Fruit fly (Drosophila melanogaster) whole organism, embryonic: Measurements from ENCODE around the gene CG15358.
A peak's percentile ranks its signal among the peaks of the same experiment; 100 is the strongest.

ENCODE experiments used
- Antp ChIP-seq: fragments of 200-800 bp; sonication (Bioruptor generic); optimal IDR thresholded peaks from 3 replicates; lab custom pipeline; 2016; ENCODE audit warnings: missing biosample characterization, missing genetic modification characterization
- B-H2 ChIP-seq: fragments of 200-800 bp; sonication (Bioruptor generic); optimal IDR thresholded peaks from 2 replicates; lab custom pipeline; 2018; ENCODE audit warnings: missing biosample characterization, mild to moderate bottlenecking, missing genetic modification characterization
- CG10979 ChIP-seq: fragments of 200-800 bp; sonication (Bioruptor generic); optimal IDR thresholded peaks from 2 replicates; lab custom pipeline; 2018; ENCODE audit warnings: missing biosample characterization, mild to moderate bottlenecking, missing genetic modification characterization, moderate library complexity
- CG11093 ChIP-seq: fragments of 200-800 bp; sonication (Bioruptor generic); IDR thresholded peaks from 3 replicates; pipeline ENCODE4 v1.3.6; 2022; ENCODE audit warnings: missing biosample characterization, missing genetic modification characterization
- CG11696 ChIP-seq: fragments of 200-800 bp; sonication (Bioruptor generic); IDR thresholded peaks from 2 replicates; pipeline ENCODE4 v1.3.6; 2022; ENCODE audit warnings: missing biosample characterization, missing genetic modification characterization
- CG12659 ChIP-seq: fragments of 200-800 bp; sonication (Bioruptor generic); optimal IDR thresholded peaks from 3 replicates; lab custom pipeline; 2017; ENCODE audit warnings: mild to moderate bottlenecking, missing biosample characterization, missing genetic modification reagents, missing genetic modification characterization
- CG13624 ChIP-seq: fragments of 200-800 bp; sonication (Bioruptor generic); optimal IDR thresholded peaks from 2 replicates; lab custom pipeline; 2016; ENCODE audit warnings: missing biosample characterization, missing genetic modification characterization
- CG14441 ChIP-seq: fragments of 200-800 bp; sonication (Bioruptor generic); IDR thresholded peaks from 2 replicates; pipeline ENCODE4 v1.3.6; 2022; ENCODE audit warnings: missing biosample characterization, missing genetic modification characterization
- CG15011 ChIP-seq: fragments of 200-800 bp; sonication (Bioruptor generic); optimal IDR thresholded peaks from 3 replicates; lab custom pipeline; 2018; ENCODE audit warnings: missing biosample characterization, mild to moderate bottlenecking, missing genetic modification characterization
- CG1529 ChIP-seq: fragments of 200-800 bp; sonication (Bioruptor generic); optimal IDR thresholded peaks from 3 replicates; lab custom pipeline; 2018; ENCODE audit warnings: missing biosample characterization, missing genetic modification characterization
- CG1602 ChIP-seq: fragments of 200-800 bp; sonication (Bioruptor generic); optimal IDR thresholded peaks from 3 replicates; lab custom pipeline; 2016; ENCODE audit warnings: missing biosample characterization, missing genetic modification characterization
- CG17912 ChIP-seq: fragments of 200-800 bp; sonication (Bioruptor generic); optimal IDR thresholded peaks from 2 replicates; lab custom pipeline; 2018; ENCODE audit warnings: missing biosample characterization, mild to moderate bottlenecking, missing genetic modification characterization
- CG18599 ChIP-seq: fragments of 200-800 bp; sonication (Bioruptor generic); optimal IDR thresholded peaks from 3 replicates; lab custom pipeline; 2017; ENCODE audit warnings: missing biosample characterization, missing genetic modification characterization, mild to moderate bottlenecking, moderate library complexity, missing genetic modification reagents
- CG18764 ChIP-seq: fragments of 200-800 bp; sonication (Bioruptor generic); optimal IDR thresholded peaks from 3 replicates; lab custom pipeline; 2016; ENCODE audit warnings: missing biosample characterization, missing genetic modification characterization
- CG31388 ChIP-seq: fragments of 200-800 bp; sonication (Bioruptor generic); optimal IDR thresholded peaks from 2 replicates; lab custom pipeline; 2016; ENCODE audit warnings: missing biosample characterization, missing genetic modification characterization
- CG3995 ChIP-seq: fragments of 200-800 bp; sonication (Bioruptor generic); optimal IDR thresholded peaks from 3 replicates; lab custom pipeline; 2016; ENCODE audit warnings: missing biosample characterization, missing genetic modification characterization
- CG4404 ChIP-seq: fragments of 200-800 bp; sonication (Bioruptor generic); IDR thresholded peaks from 2 replicates; pipeline ENCODE4 v1.3.6; 2022; ENCODE audit warnings: missing biosample characterization, missing genetic modification characterization
- CG5180 ChIP-seq: fragments of 200-800 bp; sonication (Bioruptor generic); optimal IDR thresholded peaks from 3 replicates; lab custom pipeline; 2017; ENCODE audit warnings: missing biosample characterization, missing genetic modification characterization, mild to moderate bottlenecking, moderate library complexity, missing genetic modification reagents
- CG6791 ChIP-seq: fragments of 200-800 bp; sonication (Bioruptor generic); IDR thresholded peaks from 3 replicates; pipeline ENCODE4 v1.3.6; 2022; ENCODE audit warnings: missing biosample characterization, missing genetic modification characterization; ENCODE audit not compliant: partially characterized antibody
- CG7271 ChIP-seq: fragments of 200-800 bp; sonication (Bioruptor generic); optimal IDR thresholded peaks from 2 replicates; lab custom pipeline; 2018; ENCODE audit warnings: missing biosample characterization, mild to moderate bottlenecking, missing genetic modification characterization, moderate library complexity
- CG7556 ChIP-seq: fragments of 200-800 bp; sonication (Bioruptor generic); optimal IDR thresholded peaks from 2 replicates; lab custom pipeline; 2017; ENCODE audit warnings: missing biosample characterization, mild to moderate bottlenecking, missing genetic modification characterization
- CG8281 ChIP-seq: fragments of 200-800 bp; sonication (Bioruptor generic); optimal IDR thresholded peaks from 2 replicates; lab custom pipeline; 2018; ENCODE audit warnings: missing biosample characterization, mild to moderate bottlenecking, missing genetic modification characterization, moderate library complexity
- CG8924 ChIP-seq: fragments of 200-800 bp; optimal IDR thresholded peaks from 3 replicates; lab custom pipeline; 2019; ENCODE audit warnings: missing biosample characterization, mild to moderate bottlenecking, missing genetic modification characterization, moderate library complexity
- CG9932 ChIP-seq: fragments of 200-800 bp; sonication (Bioruptor generic); IDR thresholded peaks from 2 replicates; pipeline ENCODE4 v1.3.6; 2022; ENCODE audit warnings: missing biosample characterization, missing genetic modification characterization
- Eip74EF ChIP-seq, 2 experiments: fragments of 200-800 bp in 1 of 2; fragments of >200 bp in 1 of 2; sonication (Bioruptor generic) in 1 of 2; optimal IDR thresholded peaks; 2 replicates each; lab custom pipeline; 2017 to 2019; ENCODE audit warnings: missing biosample characterization in 2 of 2, missing genetic modification characterization in 2 of 2, mild to moderate bottlenecking in 1 of 2, moderate library complexity in 1 of 2
- Hey ChIP-seq: fragments of 200-800 bp; sonication (Bioruptor generic); optimal IDR thresholded peaks from 3 replicates; lab custom pipeline; 2018; ENCODE audit warnings: missing biosample characterization, mild to moderate bottlenecking, missing genetic modification characterization
- Hr78 ChIP-seq, 2 experiments: fragments of 200-800 bp in 1 of 2; fragments of >200 bp in 1 of 2; sonication (Bioruptor generic) in 1 of 2; optimal IDR thresholded peaks; 2 replicates each; lab custom pipeline; 2017 to 2019; ENCODE audit warnings: missing biosample characterization in 2 of 2, missing genetic modification characterization in 2 of 2, mild to moderate bottlenecking in 1 of 2, moderate library complexity in 1 of 2
- Kr ChIP-seq: fragments of 200-800 bp; sonication (Bioruptor generic); optimal IDR thresholded peaks from 2 replicates; lab custom pipeline; 2017; ENCODE audit warnings: missing biosample characterization, mild to moderate bottlenecking, missing genetic modification characterization
- Myb ChIP-seq: fragments of 200-800 bp; sonication (Bioruptor generic); optimal IDR thresholded peaks from 2 replicates; lab custom pipeline; 2016; ENCODE audit warnings: missing biosample characterization, missing genetic modification characterization
- NC2α ChIP-seq: fragments of 200-800 bp; sonication (Bioruptor generic); optimal IDR thresholded peaks from 2 replicates; lab custom pipeline; 2016; ENCODE audit warnings: missing biosample characterization, missing genetic modification characterization
- NFAT ChIP-seq: fragments of 200-800 bp; sonication (Bioruptor generic); IDR thresholded peaks from 2 replicates; pipeline ENCODE4 v1.3.6; 2022; ENCODE audit warnings: missing biosample characterization, missing genetic modification characterization
- Sox100B ChIP-seq: fragments of 200-800 bp; sonication (Bioruptor generic); optimal IDR thresholded peaks from 3 replicates; lab custom pipeline; 2018; ENCODE audit warnings: missing biosample characterization, mild to moderate bottlenecking, missing genetic modification characterization
- TFAM ChIP-seq: fragments of 200-800 bp; sonication (Bioruptor generic); optimal IDR thresholded peaks from 2 replicates; lab custom pipeline; 2017; ENCODE audit warnings: missing biosample characterization, missing genetic modification characterization, inconsistent platforms
- Vsx1 ChIP-seq: fragments of 200-800 bp; sonication (Bioruptor generic); optimal IDR thresholded peaks from 2 replicates; lab custom pipeline; 2017; ENCODE audit warnings: missing biosample characterization, mild to moderate bottlenecking, missing genetic modification characterization, missing genetic modification reagents
- al ChIP-seq: fragments of 200-800 bp; sonication (Bioruptor generic); IDR thresholded peaks from 2 replicates; pipeline ENCODE4 v1.3.6; 2022; ENCODE audit warnings: missing biosample characterization, missing genetic modification characterization
- ap ChIP-seq: fragments of 200-800 bp; sonication (Bioruptor generic); IDR thresholded peaks from 2 replicates; pipeline ENCODE4 v1.3.6; 2022; ENCODE audit warnings: missing biosample characterization, missing genetic modification characterization
- bab2 ChIP-seq: fragments of 200-800 bp; sonication (Bioruptor generic); optimal IDR thresholded peaks from 2 replicates; lab custom pipeline; 2016; ENCODE audit warnings: missing biosample characterization, missing genetic modification characterization
- cad ChIP-seq: fragments of >200 bp; optimal IDR thresholded peaks from 2 replicates; lab custom pipeline; 2017; ENCODE audit warnings: missing biosample characterization, missing genetic modification characterization
- crc ChIP-seq: fragments of 200-800 bp; sonication (Bioruptor generic); optimal IDR thresholded peaks from 2 replicates; lab custom pipeline; 2016; ENCODE audit warnings: missing biosample characterization, missing genetic modification characterization
- da ChIP-seq: fragments of 200-800 bp; sonication (Bioruptor generic); optimal IDR thresholded peaks from 2 replicates; lab custom pipeline; 2016; ENCODE audit warnings: missing biosample characterization, missing genetic modification characterization
- dmrt99B ChIP-seq: fragments of 200-800 bp; sonication (Bioruptor generic); optimal IDR thresholded peaks from 2 replicates; lab custom pipeline; 2018; ENCODE audit warnings: missing biosample characterization, mild to moderate bottlenecking, missing genetic modification characterization, moderate library complexity
- gfzf ChIP-seq: fragments of 200-800 bp; sonication (Bioruptor generic); optimal IDR thresholded peaks from 2 replicates; lab custom pipeline; 2016; ENCODE audit warnings: missing biosample characterization, mild to moderate bottlenecking, missing genetic modification characterization, moderate library complexity
- grn ChIP-seq: fragments of 200-800 bp; sonication (Bioruptor generic); optimal IDR thresholded peaks from 3 replicates; lab custom pipeline; 2017; ENCODE audit warnings: missing biosample characterization, missing genetic modification characterization
- insv ChIP-seq, 2 experiments: fragments of 200-800 bp; sonication (Bioruptor generic); optimal IDR thresholded peaks; 3 replicates each; lab custom pipeline; 2016 to 2018; ENCODE audit warnings: missing biosample characterization in 2 of 2, missing genetic modification characterization in 2 of 2
- nau ChIP-seq: fragments of 200-800 bp; sonication (Bioruptor generic); optimal IDR thresholded peaks from 3 replicates; lab custom pipeline; 2017; ENCODE audit warnings: missing biosample characterization, mild to moderate bottlenecking, missing genetic modification characterization, missing genetic modification reagents
- org-1 ChIP-seq: fragments of 200-800 bp; sonication (Bioruptor generic); optimal IDR thresholded peaks from 2 replicates; lab custom pipeline; 2017; ENCODE audit warnings: missing biosample characterization, missing genetic modification characterization
- pita ChIP-seq: fragments of 200-800 bp; sonication (Bioruptor generic); optimal IDR thresholded peaks from 2 replicates; lab custom pipeline; 2017; ENCODE audit warnings: missing biosample characterization, mild to moderate bottlenecking, missing genetic modification characterization
- sob ChIP-seq: fragments of 200-800 bp; sonication (Bioruptor generic); IDR thresholded peaks from 2 replicates; pipeline ENCODE4 v1.3.6; 2022; ENCODE audit warnings: missing biosample characterization, missing genetic modification characterization
- usp ChIP-seq: fragments of >200 bp; optimal IDR thresholded peaks from 2 replicates; lab custom pipeline; 2017; ENCODE audit warnings: missing biosample characterization, missing genetic modification characterization
- wor ChIP-seq: fragments of 200-800 bp; sonication (Bioruptor generic); IDR thresholded peaks from 2 replicates; pipeline ENCODE4 v1.3.6; 2022; ENCODE audit warnings: missing biosample characterization, missing genetic modification characterization

The CG15358 gene

dm6 chr2L:1884409-1885082 is 1.5 kb upstream of the CG15358 start, which contains the start of gene Wdr62 (continued):
- no peak for TF ChIP-seq NC2α (GFP tag; lab: Kevin White, UChicago)
- TF ChIP-seq CG31388 (GFP tag; lab: Kevin White, UChicago) = peak; percentile 21
- peak in 1 of 2 experiments; percentile 49 for TF ChIP-seq Hr78 (GFP tag; optimal IDR thresholded peaks at IDR 0.05; lab: Kevin White, UChicago)
- peak; percentile 52 for TF ChIP-seq CG9932
- peak; percentile 24 for TF ChIP-seq CG1602
- no peak for TF ChIP-seq CG4404 (GFP tag; lab: Robert Waterston, UW)
- no peak for TF ChIP-seq da (GFP tag; lab: Kevin White, UChicago)
- no peak for TF ChIP-seq CG11093 (GFP tag; lab: Robert Waterston, UW)
- no peak for TF ChIP-seq TFAM
- no peak for TF ChIP-seq dmrt99B
- TF ChIP-seq bab2 (GFP tag; lab: Kevin White, UChicago) = no peak
- TF ChIP-seq CG5180 (GFP tag; lab: Kevin White, UChicago) = peak; percentile 15
- peak; percentile 89 for TF ChIP-seq gfzf (GFP tag; lab: Kevin White, UChicago)
- no peak for TF ChIP-seq wor (GFP tag; lab: Robert Waterston, UW)
- peak; percentile 64 for TF ChIP-seq Hey
- peak; percentile 58 for TF ChIP-seq Antp
- TF ChIP-seq cad = no peak
- peak; percentile 22 for TF ChIP-seq grn
- no peak for TF ChIP-seq Kr
- TF ChIP-seq CG14441 (GFP tag; lab: Robert Waterston, UW) = no peak
- peak; percentile 1 for TF ChIP-seq CG15011
- TF ChIP-seq CG3995 (GFP tag; lab: Kevin White, UChicago) = no peak
- TF ChIP-seq CG10979 (tag; lab: Kevin White, UChicago) = no peak
- TF ChIP-seq insv (GFP tag; optimal IDR thresholded peaks at IDR 0.05; lab: Kevin White, UChicago) = peak in 1 of 2 experiments; percentile 76
- TF ChIP-seq CG18599 (GFP tag; lab: Kevin White, UChicago) = peak; percentile 51
- TF ChIP-seq CG1529 (GFP tag; lab: Kevin White, UChicago) = no peak
- no peak for TF ChIP-seq org-1 (GFP tag; lab: Kevin White, UChicago)
- no peak for TF ChIP-seq Sox100B (GFP tag; lab: Kevin White, UChicago)
- peak; percentile 53; the same call in 1 of the 2 replicates for TF ChIP-seq sob (GFP tag; lab: Robert Waterston, UW)
- peak; percentile 89 for TF ChIP-seq CG12659 (GFP tag; lab: Kevin White, UChicago)
- peak; percentile 90 for TF ChIP-seq Vsx1 (GFP tag; lab: Kevin White, UChicago)
- TF ChIP-seq al (GFP tag; lab: Robert Waterston, UW) = no peak
- peak; percentile 66 for TF ChIP-seq nau (GFP tag; lab: Kevin White, UChicago)
- TF ChIP-seq CG7271 = peak; percentile 15
- TF ChIP-seq B-H2 (GFP tag; lab: Kevin White, UChicago) = peak; percentile 54
- peak; percentile 86 for TF ChIP-seq Myb
- no peak for TF ChIP-seq ap (GFP tag; lab: Robert Waterston, UW)
- no peak for TF ChIP-seq CG8281 (tag; lab: Kevin White, UChicago)
- TF ChIP-seq CG13624 (GFP tag; lab: Kevin White, UChicago) = peak; percentile 62
- TF ChIP-seq CG8924 (tag; lab: Kevin White, UChicago) = peak; percentile 65
- no peak for TF ChIP-seq usp (GFP tag; lab: Kevin White, UChicago)
- TF ChIP-seq CG6791 = peak; percentile 83
- no peak for TF ChIP-seq crc (GFP tag; lab: Kevin White, UChicago)
- TF ChIP-seq pita (GFP tag; lab: Kevin White, UChicago) = peak; percentile 45
- TF ChIP-seq CG7556 = peak; percentile 23
- TF ChIP-seq Eip74EF (GFP tag; optimal IDR thresholded peaks at IDR 0.05; lab: Kevin White, UChicago) = peak in 1 of 2 experiments; percentile 50
- TF ChIP-seq CG17912 (GFP tag; lab: Kevin White, UChicago) = no peak
- TF ChIP-seq CG11696 (GFP tag; lab: Robert Waterston, UW) = no peak
- peak; percentile 64 for TF ChIP-seq NFAT (GFP tag; lab: Robert Waterston, UW)
- TF ChIP-seq CG18764 = no peak
